Worm (Caenorhabditis elegans) whole organism, early embryonic: ENCODE measurements around the gene zgpa-1.

Experiments
- B0310.2 ChIP-seq: sonication (generic microtip); optimal IDR thresholded peaks from 2 replicates; lab custom pipeline; 2016; ENCODE audit warnings: mild to moderate bottlenecking, missing genetic modification characterization, missing compliant biosample characterization
- F13C5.2 ChIP-seq: sonication (generic microtip); optimal IDR thresholded peaks from 2 replicates; lab custom pipeline; 2017; ENCODE audit warnings: mild to moderate bottlenecking, missing genetic modification characterization, inconsistent platforms, missing compliant biosample characterization
- aly-1 ChIP-seq: sonication (generic microtip); optimal IDR thresholded peaks from 2 replicates; lab custom pipeline; 2016; ENCODE audit warnings: missing genetic modification characterization, missing compliant biosample characterization
- ama-1 ChIP-seq: fragments of 150-350 bp; optimal IDR thresholded peaks from 2 replicates; lab custom pipeline; 2014
- ceh-13 ChIP-seq: fragments of 200-800 bp; sonication (Bioruptor generic); optimal IDR thresholded peaks from 2 replicates; lab custom pipeline; 2018; ENCODE audit warnings: mild to moderate bottlenecking, missing genetic modification characterization, missing compliant biosample characterization
- ceh-36 ChIP-seq: sonication (generic microtip); optimal IDR thresholded peaks from 2 replicates; lab custom pipeline; 2016; ENCODE audit warnings: missing genetic modification characterization, inconsistent platforms, missing compliant biosample characterization
- ets-7 ChIP-seq: sonication (generic microtip); optimal IDR thresholded peaks from 2 replicates; lab custom pipeline; 2016; ENCODE audit warnings: missing genotype, missing genetic modification characterization, missing compliant biosample characterization
- flt-1 ChIP-seq: fragments of 200-800 bp; sonication (Bioruptor generic); IDR thresholded peaks from 2 replicates; pipeline ENCODE4 v1.3.6; 2022; ENCODE audit warnings: missing genetic modification characterization, missing compliant biosample characterization
- hmbx-1 ChIP-seq: sonication (generic microtip); optimal IDR thresholded peaks from 2 replicates; lab custom pipeline; 2016; ENCODE audit warnings: mild to moderate bottlenecking, missing genetic modification characterization, missing compliant biosample characterization
- hmg-4 ChIP-seq: fragments of 200-800 bp; sonication (Bioruptor generic); optimal IDR thresholded peaks from 2 replicates; lab custom pipeline; 2018; ENCODE audit warnings: mild to moderate bottlenecking, missing genetic modification characterization, missing compliant biosample characterization
- hnd-1 ChIP-seq: sonication (generic microtip); optimal IDR thresholded peaks from 2 replicates; lab custom pipeline; 2016; ENCODE audit warnings: missing genetic modification characterization, missing compliant biosample characterization
- pes-1 ChIP-seq: fragments of 200-800 bp; sonication (Bioruptor generic); IDR thresholded peaks from 2 replicates; pipeline ENCODE4 v1.3.6; 2022; ENCODE audit warnings: missing genetic modification reagents, missing genetic modification characterization, missing compliant biosample characterization
- scrt-1 ChIP-seq: fragments of 200-800 bp; sonication (Bioruptor generic); IDR thresholded peaks from 2 replicates; pipeline ENCODE4 v1.3.6; 2022; ENCODE audit warnings: missing genetic modification characterization, missing compliant biosample characterization
- sea-1 ChIP-seq: fragments of 200-800 bp; sonication (Bioruptor generic); conservative IDR thresholded peaks from 2 replicates; pipeline ENCODE4 v1.3.6; 2022; ENCODE audit warnings: missing genetic modification characterization, missing compliant biosample characterization
- tbx-11 ChIP-seq: fragments of 200-800 bp; sonication (Bioruptor generic); IDR thresholded peaks from 2 replicates; pipeline ENCODE4 v1.3.6; 2022; ENCODE audit warnings: missing genetic modification characterization, missing compliant biosample characterization
- tbx-37 ChIP-seq: fragments of 200-800 bp; sonication (Bioruptor generic); conservative IDR thresholded peaks from 2 replicates; pipeline ENCODE4 v1.3.6; 2022; ENCODE audit warnings: missing genetic modification reagents, missing genetic modification characterization, missing compliant biosample characterization
- tra-4 ChIP-seq: sonication (generic microtip); optimal IDR thresholded peaks from 2 replicates; lab custom pipeline; 2017; ENCODE audit warnings: missing genetic modification characterization, missing compliant biosample characterization

Gene zgpa-1

ce11 chrIV:7812709-7813108, at the start of gene zgpa-1:
Gene zgpa-1 (minus strand): TSS chrIV:7812809.
- TF ChIP-seq B0310.2 (no peak), tbx-37 (GFP tag; lab: Robert Waterston, UW) (no peak), flt-1 (no peak), hnd-1 (tag; lab: Kevin White, UChicago) (no peak), tbx-11 (GFP tag; lab: Robert Waterston, UW) (no peak), hmbx-1 (tag; lab: Kevin White, UChicago) (no peak), pes-1 (GFP tag; lab: Robert Waterston, UW) (no peak), sea-1 (GFP tag; lab: Robert Waterston, UW) (no peak), ceh-36 (no peak), ceh-13 (GFP tag; lab: Kevin White, UChicago) (no peak), ets-7 (tag; lab: Kevin White, UChicago) (no peak), tra-4 (tag; lab: Kevin White, UChicago) (no peak), hmg-4 (GFP tag; lab: Kevin White, UChicago) (no peak), ama-1 (lab: Kevin White, UChicago) (no peak), F13C5.2 (tag; lab: Kevin White, UChicago) (no peak), aly-1 (no peak), scrt-1 (GFP tag; lab: Robert Waterston, UW) (no peak)

ce11 chrIV:7851291-7851690, 38.7 kb upstream of the zgpa-1 start:
- TF ChIP-seq B0310.2: no peak
- no peak for TF ChIP-seq flt-1
- TF ChIP-seq pes-1 (GFP tag; lab: Robert Waterston, UW): no peak
- no peak for TF ChIP-seq ceh-13 (GFP tag; lab: Kevin White, UChicago)
- no peak for TF ChIP-seq aly-1
- no peak for TF ChIP-seq F13C5.2 (tag; lab: Kevin White, UChicago)
- TF ChIP-seq ets-7 (tag; lab: Kevin White, UChicago): no peak
- no peak for TF ChIP-seq tbx-37 (GFP tag; lab: Robert Waterston, UW)
- TF ChIP-seq scrt-1 (GFP tag; lab: Robert Waterston, UW): no peak
- TF ChIP-seq tra-4 (tag; lab: Kevin White, UChicago): no peak
- TF ChIP-seq hnd-1 (tag; lab: Kevin White, UChicago): no peak
- TF ChIP-seq tbx-11 (GFP tag; lab: Robert Waterston, UW): no peak
- TF ChIP-seq sea-1 (GFP tag; lab: Robert Waterston, UW): no peak

- no peak for TF ChIP-seq ceh-13 (GFP tag; lab: Kevin White, UChicago)
- TF ChIP-seq ets-7 (tag; lab: Kevin White, UChicago): no peak
- no peak for TF ChIP-seq B0310.2
- no peak for TF ChIP-seq aly-1
- no peak for TF ChIP-seq scrt-1 (GFP tag; lab: Robert Waterston, UW)
- TF ChIP-seq hmbx-1 (tag; lab: Kevin White, UChicago): no peak
- TF ChIP-seq sea-1 (GFP tag; lab: Robert Waterston, UW): no peak
These were observed 37.7 kb upstream of the zgpa-1 start for ce11 chrIV:7850329-7850728.

- TF ChIP-seq hmbx-1 (tag; lab: Kevin White, UChicago): no peak
- peak; percentile 16 for TF ChIP-seq B0310.2
These were observed 36.6 kb upstream of the zgpa-1 start for ce11 chrIV:7849235-7849634.

ce11 chrIV:7846386-7846785, 33.8 kb upstream of the zgpa-1 start, which contains the start of gene C06A6.2:
Gene C06A6.2 (plus strand): TSS chrIV:7846622.
- no peak for TF ChIP-seq tbx-37 (GFP tag; lab: Robert Waterston, UW)
- TF ChIP-seq ets-7 (tag; lab: Kevin White, UChicago): no peak
- TF ChIP-seq scrt-1 (GFP tag; lab: Robert Waterston, UW): no peak
- TF ChIP-seq pes-1 (GFP tag; lab: Robert Waterston, UW): no peak
- no peak for TF ChIP-seq flt-1
- no peak for TF ChIP-seq sea-1 (GFP tag; lab: Robert Waterston, UW)
- no peak for TF ChIP-seq tbx-11 (GFP tag; lab: Robert Waterston, UW)
- TF ChIP-seq ceh-13 (GFP tag; lab: Kevin White, UChicago): no peak
- TF ChIP-seq hmbx-1 (tag; lab: Kevin White, UChicago): no peak
- TF ChIP-seq ceh-36: no peak
- no peak for TF ChIP-seq F13C5.2 (tag; lab: Kevin White, UChicago)

ce11 chrIV:7845585-7845984, 33.0 kb upstream of the zgpa-1 start:
- TF ChIP-seq tbx-11 (GFP tag; lab: Robert Waterston, UW): 0 out of 2 replicates have a peak, but pooled peaks have one; percentile 15
- 0 out of 2 replicates have a peak, but pooled peaks have one; percentile 48 for TF ChIP-seq sea-1 (GFP tag; lab: Robert Waterston, UW)
- TF ChIP-seq ceh-13 (GFP tag; lab: Kevin White, UChicago): no peak
- no peak for TF ChIP-seq flt-1
- no peak for TF ChIP-seq tra-4 (tag; lab: Kevin White, UChicago)
- no peak for TF ChIP-seq B0310.2
- TF ChIP-seq ama-1 (lab: Kevin White, UChicago): no peak
- TF ChIP-seq ceh-36: peak; percentile 36
- 0 out of 2 replicates have a peak, but pooled peaks have one; percentile 14 for TF ChIP-seq tbx-37 (GFP tag; lab: Robert Waterston, UW)
- peak; percentile 17 for TF ChIP-seq ets-7 (tag; lab: Kevin White, UChicago)
- TF ChIP-seq hnd-1 (tag; lab: Kevin White, UChicago): no peak
- TF ChIP-seq scrt-1 (GFP tag; lab: Robert Waterston, UW): no peak
- peak; percentile 76 for TF ChIP-seq aly-1
- TF ChIP-seq hmg-4 (GFP tag; lab: Kevin White, UChicago): peak; percentile 91
- no peak for TF ChIP-seq pes-1 (GFP tag; lab: Robert Waterston, UW)
- peak; percentile 78 for TF ChIP-seq F13C5.2 (tag; lab: Kevin White, UChicago)

- TF ChIP-seq ets-7 (tag; lab: Kevin White, UChicago): no peak
- TF ChIP-seq sea-1 (GFP tag; lab: Robert Waterston, UW): no peak
- TF ChIP-seq B0310.2: no peak
- TF ChIP-seq tbx-11 (GFP tag; lab: Robert Waterston, UW): no peak
- TF ChIP-seq aly-1: no peak
- no peak for TF ChIP-seq tbx-37 (GFP tag; lab: Robert Waterston, UW)
- TF ChIP-seq F13C5.2 (tag; lab: Kevin White, UChicago): no peak
- TF ChIP-seq hmbx-1 (tag; lab: Kevin White, UChicago): no peak
- TF ChIP-seq ceh-36: no peak
- TF ChIP-seq pes-1 (GFP tag; lab: Robert Waterston, UW): no peak
- TF ChIP-seq hnd-1 (tag; lab: Kevin White, UChicago): no peak
- TF ChIP-seq hmg-4 (GFP tag; lab: Kevin White, UChicago): no peak
- TF ChIP-seq ceh-13 (GFP tag; lab: Kevin White, UChicago): no peak
- TF ChIP-seq flt-1: no peak
- no peak for TF ChIP-seq scrt-1 (GFP tag; lab: Robert Waterston, UW)
- TF ChIP-seq tra-4 (tag; lab: Kevin White, UChicago): no peak
- TF ChIP-seq ama-1 (lab: Kevin White, UChicago): no peak
These were observed 31.8 kb upstream of the zgpa-1 start for ce11 chrIV:7844333-7844973.
